Worm (Caenorhabditis elegans): ENCODE measurements around the gene kqt-3.

ce11 chrII:13715333-13715732, 19.3 kb downstream of the kqt-3 start:
- no peak for TF ChIP-seq fkh-10 (GFP tag; optimal IDR thresholded peaks at IDR 0.05)
- TF ChIP-seq sdc-2 (tag; optimal IDR thresholded peaks at IDR 0.05): no peak
- TF ChIP-seq ceh-6 (GFP tag; optimal IDR thresholded peaks at IDR 0.05): no peak
- no peak for TF ChIP-seq ceh-30 (tag; optimal IDR thresholded peaks at IDR 0.05)
- no peak for TF ChIP-seq ceh-48 (tag; optimal IDR thresholded peaks at IDR 0.05)
- TF ChIP-seq ceh-24 (tag; optimal IDR thresholded peaks at IDR 0.05): no peak
- TF ChIP-seq nfya-1 (tag; optimal IDR thresholded peaks at IDR 0.05): no peak
- TF ChIP-seq elt-4 (tag; optimal IDR thresholded peaks at IDR 0.05): no peak
- TF ChIP-seq ahr-1 (tag; optimal IDR thresholded peaks at IDR 0.05): no peak
- no peak for TF ChIP-seq ama-1 (optimal IDR thresholded peaks at IDR 0.05)
- no peak for TF ChIP-seq hlh-8 (tag; optimal IDR thresholded peaks at IDR 0.05)
- TF ChIP-seq unc-55 (GFP tag; optimal IDR thresholded peaks at IDR 0.05): no peak
- no peak for TF ChIP-seq syd-9 (tag; optimal IDR thresholded peaks at IDR 0.05)

Measured in whole organism, late embryonic.